Fruit fly (Drosophila melanogaster): ENCODE data around the gene squ.

squ gene

dm6 chr2L:16709693-16710092, 29.8 kb downstream of the squ start (continued):
- TF ChIP-seq CG13123 (GFP tag; optimal IDR thresholded peaks at IDR 0.05) (no peak), HLHmδ (GFP tag; optimal IDR thresholded peaks at IDR 0.05) (no peak), CG5180 (GFP tag; optimal IDR thresholded peaks at IDR 0.05) (no peak), CG2129 (GFP tag; IDR thresholded peaks at IDR 0.05; ENCODE audit: partially characterized antibody) (no peak), Six4 (GFP tag; optimal IDR thresholded peaks at IDR 0.05) (no peak), btn (GFP tag; optimal IDR thresholded peaks at IDR 0.05) (no peak), CG2712 (tag; optimal IDR thresholded peaks at IDR 0.05) (no peak), HmgD (GFP tag; optimal IDR thresholded peaks at IDR 0.05) (no peak), CG12071 (GFP tag; optimal IDR thresholded peaks at IDR 0.05) (no peak), CG10462 (GFP tag; optimal IDR thresholded peaks at IDR 0.05) (peak; percentile 4), CG13424 (tag; optimal IDR thresholded peaks at IDR 0.05) (peak; percentile 83), sd (tag; optimal IDR thresholded peaks at IDR 0.05) (no peak), CG2116 (GFP tag; optimal IDR thresholded peaks at IDR 0.05) (no peak), CG7928 (GFP tag; optimal IDR thresholded peaks at IDR 0.05) (no peak), CG8478 (optimal IDR thresholded peaks at IDR 0.05) (no peak), Drgx (GFP tag; IDR thresholded peaks at IDR 0.05) (no peak), CG14441 (GFP tag; IDR thresholded peaks at IDR 0.05) (no peak), otp (GFP tag; IDR thresholded peaks at IDR 0.05) (peak; percentile 69; the same call in 2 of the 3 replicates), Opbp (GFP tag; IDR thresholded peaks at IDR 0.05; ENCODE audit: partially characterized antibody) (no peak), Eip74EF (GFP tag; optimal IDR thresholded peaks at IDR 0.05) (peak in 1 of 2 experiments; percentile 58), CG30431 (GFP tag; optimal IDR thresholded peaks at IDR 0.05) (peak; percentile 38), Ets97D (GFP tag; optimal IDR thresholded peaks at IDR 0.05) (no peak), ap (GFP tag; IDR thresholded peaks at IDR 0.05) (peak; percentile 63), cato (GFP tag; optimal IDR thresholded peaks at IDR 0.05; ENCODE audit: borderline replicate concordance) (peak; percentile 30), CG31365 (tag; optimal IDR thresholded peaks at IDR 0.05) (no peak), mirr (GFP tag; optimal IDR thresholded peaks at IDR 0.05) (no peak), wor (GFP tag; IDR thresholded peaks at IDR 0.05) (peak; percentile 61), fd96Cb (tag; optimal IDR thresholded peaks at IDR 0.05) (peak; percentile 51), dati (GFP tag; IDR thresholded peaks at IDR 0.05) (no peak), Lpt (GFP tag; optimal IDR thresholded peaks at IDR 0.05) (no peak), amos (GFP tag; IDR thresholded peaks at IDR 0.05; ENCODE audit: partially characterized antibody) (no peak), chn (GFP tag; optimal IDR thresholded peaks at IDR 0.05) (peak; percentile 18), CG7556 (GFP tag; optimal IDR thresholded peaks at IDR 0.05) (peak; percentile 74), Doc3 (GFP tag; IDR thresholded peaks at IDR 0.05; ENCODE audit: partially characterized antibody) (no peak), CG17385 (GFP tag; optimal IDR thresholded peaks at IDR 0.05) (peak; percentile 77), sens (GFP tag) (peak; percentile 85), CG15011 (GFP tag; optimal IDR thresholded peaks at IDR 0.05) (no peak), CG17912 (GFP tag; optimal IDR thresholded peaks at IDR 0.05) (no peak), hbn (GFP tag; IDR thresholded peaks at IDR 0.05; ENCODE audit: partially characterized antibody) (no peak), usp (GFP tag; optimal IDR thresholded peaks at IDR 0.05) (no peak), slbo (GFP tag; IDR thresholded peaks at IDR 0.05) (peak; percentile 84), tna (GFP tag; IDR thresholded peaks at IDR 0.05; ENCODE audit: partially characterized antibody) (no peak), B-H2 (GFP tag; optimal IDR thresholded peaks at IDR 0.05) (no peak), CrebB (tag; optimal IDR thresholded peaks at IDR 0.05) (peak; percentile 0), Ets65A (GFP tag) (peak; percentile 86), CG1832 (GFP tag; optimal IDR thresholded peaks at IDR 0.05) (no peak), Side (GFP tag; optimal IDR thresholded peaks at IDR 0.05) (no peak), CG4707 (GFP tag; optimal IDR thresholded peaks at IDR 0.05) (peak; percentile 48), CG31441 (GFP tag; IDR thresholded peaks at IDR 0.05) (no peak), Oli (tag; optimal IDR thresholded peaks at IDR 0.05) (peak; percentile 79), CG7271 (tag; optimal IDR thresholded peaks at IDR 0.05) (no peak), CG9932 (GFP tag; IDR thresholded peaks at IDR 0.05) (peak; percentile 74)

All from whole organism, embryonic.